Fruit fly (Drosophila melanogaster): ENCODE data around the gene Prx2.

The Prx2 gene

dm6 chrX:13302615-13303526 is 26.8 kb upstream of the Prx2 start (continued):
- TF ChIP-seq salr (GFP tag; optimal IDR thresholded peaks at IDR 0.05): peak in 1 of 2 experiments; percentile 11
- TF ChIP-seq pdm3 (GFP tag; optimal IDR thresholded peaks at IDR 0.05): no peak
- TF ChIP-seq CG8119 (GFP tag; IDR thresholded peaks at IDR 0.05): peak; percentile 62
- TF ChIP-seq Eip78C (GFP tag): peak; percentile 64
- peak; percentile 66 to 78 for TF ChIP-seq ss (GFP tag; optimal IDR thresholded peaks at IDR 0.05)
- no peak for TF ChIP-seq fd85E (GFP tag; optimal IDR thresholded peaks at IDR 0.05)
- peak; percentile 34 for TF ChIP-seq CG10669 (GFP tag; optimal IDR thresholded peaks at IDR 0.05)
- TF ChIP-seq Sox14 (GFP tag; optimal IDR thresholded peaks at IDR 0.05): no peak
- TF ChIP-seq Eip75B (GFP tag; optimal IDR thresholded peaks at IDR 0.05): no peak
- no peak for TF ChIP-seq dac (GFP tag; optimal IDR thresholded peaks at IDR 0.05)
- TF ChIP-seq fd59A (GFP tag; optimal IDR thresholded peaks at IDR 0.05): no peak
- no peak for TF ChIP-seq topi (GFP tag; optimal IDR thresholded peaks at IDR 0.05)
- peak; percentile 66 for TF ChIP-seq CG6808 (GFP tag; optimal IDR thresholded peaks at IDR 0.05)
- TF ChIP-seq spab (GFP tag; optimal IDR thresholded peaks at IDR 0.05): peak; percentile 33
- TF ChIP-seq Ets21C (GFP tag; optimal IDR thresholded peaks at IDR 0.05): no peak
- peak; percentile 93 for TF ChIP-seq svp (GFP tag)
- no peak for TF ChIP-seq CG11902 (GFP tag; optimal IDR thresholded peaks at IDR 0.05)
- no peak for TF ChIP-seq Hr4 (GFP tag; optimal IDR thresholded peaks at IDR 0.05)
- peak; percentile 69 for TF ChIP-seq CG6854 (GFP tag; optimal IDR thresholded peaks at IDR 0.05)
- no peak for TF ChIP-seq CG31627 (GFP tag; optimal IDR thresholded peaks at IDR 0.05)
- TF ChIP-seq vri (GFP tag; optimal IDR thresholded peaks at IDR 0.05): peak; percentile 80
- no peak for TF ChIP-seq Met (GFP tag; optimal IDR thresholded peaks at IDR 0.05)
- TF ChIP-seq Smox (GFP tag; optimal IDR thresholded peaks at IDR 0.05): no peak
- TF ChIP-seq Hr39 (GFP tag; optimal IDR thresholded peaks at IDR 0.05): no peak
- peak; percentile 62 for TF ChIP-seq CG16779 (tag; optimal IDR thresholded peaks at IDR 0.05)
- TF ChIP-seq Hr38 (GFP tag; optimal IDR thresholded peaks at IDR 0.05): no peak
- peak; percentile 22 for TF ChIP-seq CG6792 (GFP tag; optimal IDR thresholded peaks at IDR 0.05)

dm6 chrX:13303527-13303655 is 26.2 kb upstream of the Prx2 start, which contains the start of gene IP3K2:
Gene IP3K2 (plus strand): TSS chrX:13303633.
- TF ChIP-seq CG11902 (GFP tag; optimal IDR thresholded peaks at IDR 0.05): no peak
- no peak for TF ChIP-seq Eip93F (GFP tag; optimal IDR thresholded peaks at IDR 0.05)
- no peak for TF ChIP-seq Met (GFP tag; optimal IDR thresholded peaks at IDR 0.05)
- TF ChIP-seq OdsH (GFP tag; optimal IDR thresholded peaks at IDR 0.05): no peak
- no peak for TF ChIP-seq fkh (GFP tag; optimal IDR thresholded peaks at IDR 0.05)
- TF ChIP-seq CG10669 (GFP tag; optimal IDR thresholded peaks at IDR 0.05): no peak
- TF ChIP-seq CG15336 (GFP tag; IDR thresholded peaks at IDR 0.05): no peak
- no peak for TF ChIP-seq CG8632 (GFP tag; optimal IDR thresholded peaks at IDR 0.05)
- no peak for TF ChIP-seq Lpt (GFP tag; optimal IDR thresholded peaks at IDR 0.05)
- TF ChIP-seq CG6792 (GFP tag; optimal IDR thresholded peaks at IDR 0.05): no peak
- no peak for TF ChIP-seq CG34406 (GFP tag; optimal IDR thresholded peaks at IDR 0.05)
- TF ChIP-seq Ets96B (tag; optimal IDR thresholded peaks at IDR 0.05): no peak
- no peak for TF ChIP-seq CG31627 (GFP tag; optimal IDR thresholded peaks at IDR 0.05)
- no peak for TF ChIP-seq eg (GFP tag; IDR thresholded peaks at IDR 0.05)
- TF ChIP-seq esn (GFP tag; optimal IDR thresholded peaks at IDR 0.05): no peak
- no peak for TF ChIP-seq Gug (GFP tag; IDR thresholded peaks at IDR 0.05)
- TF ChIP-seq Blimp-1 (GFP tag; optimal IDR thresholded peaks at IDR 0.05): no peak
